Worm (Caenorhabditis elegans): Measurements from ENCODE around the gene F46G11.4.

DNA sequence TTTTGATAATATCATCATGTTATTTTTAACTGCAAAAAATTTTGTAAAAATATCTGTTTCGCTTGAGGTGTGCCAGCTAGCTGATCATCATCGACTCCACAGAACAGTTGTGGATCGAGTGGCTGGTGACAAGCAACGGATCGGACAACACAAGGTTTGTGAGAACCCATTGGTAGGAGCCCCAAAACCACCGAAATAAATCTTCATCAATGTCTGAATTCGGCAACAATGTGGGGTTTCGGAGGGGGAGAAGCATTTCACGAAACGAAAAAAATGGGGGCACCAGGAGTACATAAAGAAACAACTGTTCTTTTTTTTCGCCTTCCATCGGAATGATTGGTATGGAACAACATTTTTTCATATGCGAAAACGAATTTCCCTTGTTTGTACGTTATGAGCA, 16.8 kb upstream of the F46G11.4 start:
- TF ChIP-seq med-1 (GFP tag; optimal IDR thresholded peaks at IDR 0.05; ENCODE audit: insufficient read depth) (no peak), T22C8.4 (GFP tag; IDR thresholded peaks at IDR 0.05) (no peak), flt-1 (GFP tag; IDR thresholded peaks at IDR 0.05) (no peak), ztf-23 (GFP tag; IDR thresholded peaks at IDR 0.05) (no peak), ref-1 (GFP tag; conservative IDR thresholded peaks at IDR 0.05) (no peak), ztf-29 (GFP tag; IDR thresholded peaks at IDR 0.05) (no peak), klf-2 (GFP tag; conservative IDR thresholded peaks at IDR 0.05) (no peak), tab-1 (GFP tag; IDR thresholded peaks at IDR 0.05) (no peak), cog-1 (tag; optimal IDR thresholded peaks at IDR 0.05) (no peak)
